Fruit fly (Drosophila melanogaster) whole organism, embryonic: Measurements from ENCODE around the gene Nepl20.

Source experiments
- Ada2b ChIP-seq: fragments of 200-800 bp; sonication (Bioruptor generic); IDR thresholded peaks from 2 replicates; pipeline ENCODE4 v1.3.6; 2022; ENCODE audit warnings: missing biosample characterization, missing genetic modification characterization
- Atf-2 ChIP-seq: fragments of 200-800 bp; sonication (Bioruptor generic); optimal IDR thresholded peaks from 2 replicates; lab custom pipeline; 2016; ENCODE audit warnings: missing biosample characterization, missing genetic modification characterization
- B-H1 ChIP-seq: fragments of 200-800 bp; sonication (Bioruptor generic); IDR thresholded peaks from 3 replicates; pipeline ENCODE4 v1.3.6; 2022; ENCODE audit warnings: missing biosample characterization, missing genetic modification characterization
- Blimp-1 ChIP-seq: fragments of 200-800 bp; sonication (Bioruptor generic); optimal IDR thresholded peaks from 3 replicates; lab custom pipeline; 2018; ENCODE audit warnings: missing biosample characterization, missing genetic modification characterization, mild to moderate bottlenecking, moderate library complexity, missing genetic modification reagents
- CG10209 ChIP-seq: fragments of 200-800 bp; sonication (Bioruptor generic); optimal IDR thresholded peaks from 3 replicates; lab custom pipeline; 2017; ENCODE audit warnings: missing biosample characterization, mild to moderate bottlenecking, missing genetic modification characterization, missing genetic modification reagents
- CG10979 ChIP-seq: fragments of 200-800 bp; sonication (Bioruptor generic); optimal IDR thresholded peaks from 2 replicates; lab custom pipeline; 2018; ENCODE audit warnings: missing biosample characterization, mild to moderate bottlenecking, missing genetic modification characterization, moderate library complexity
- CG11247 ChIP-seq: fragments of 200-800 bp; sonication (Bioruptor generic); IDR thresholded peaks from 2 replicates; pipeline ENCODE4 v1.3.6; 2022; ENCODE audit warnings: missing biosample characterization, missing genetic modification characterization
- CG13424 ChIP-seq: fragments of 200-800 bp; sonication (Bioruptor generic); optimal IDR thresholded peaks from 2 replicates; lab custom pipeline; 2019; ENCODE audit warnings: missing biosample characterization, mild to moderate bottlenecking, missing genetic modification characterization, moderate library complexity
- CG14014 ChIP-seq: fragments of 200-800 bp; sonication (Bioruptor generic); IDR thresholded peaks from 2 replicates; pipeline ENCODE4 v1.3.6; 2022; ENCODE audit warnings: missing biosample characterization, missing genetic modification characterization
- CG14050 ChIP-seq: fragments of 200-800 bp; sonication (Bioruptor generic); IDR thresholded peaks from 3 replicates; pipeline ENCODE4 v1.3.6; 2022; ENCODE audit warnings: missing biosample characterization, missing genetic modification characterization
- CG14441 ChIP-seq: fragments of 200-800 bp; sonication (Bioruptor generic); IDR thresholded peaks from 2 replicates; pipeline ENCODE4 v1.3.6; 2022; ENCODE audit warnings: missing biosample characterization, missing genetic modification characterization
- CG14965 ChIP-seq: fragments of 200-800 bp; sonication (Bioruptor generic); optimal IDR thresholded peaks from 2 replicates; lab custom pipeline; 2016; ENCODE audit warnings: missing biosample characterization, missing genetic modification characterization, borderline replicate concordance
- CG1529 ChIP-seq: fragments of 200-800 bp; sonication (Bioruptor generic); optimal IDR thresholded peaks from 3 replicates; lab custom pipeline; 2018; ENCODE audit warnings: missing biosample characterization, missing genetic modification characterization
- CG17186 ChIP-seq: fragments of 200-800 bp; sonication (Bioruptor generic); optimal IDR thresholded peaks from 3 replicates; lab custom pipeline; 2017; ENCODE audit warnings: missing biosample characterization, missing genetic modification reagents, missing genetic modification characterization
- CG17385 ChIP-seq: fragments of 200-800 bp; sonication (Bioruptor generic); optimal IDR thresholded peaks from 3 replicates; lab custom pipeline; 2018; ENCODE audit warnings: missing biosample characterization, mild to moderate bottlenecking, missing genetic modification characterization
- CG18619 ChIP-seq: fragments of 200-800 bp; sonication (Bioruptor generic); optimal IDR thresholded peaks from 3 replicates; lab custom pipeline; 2017; ENCODE audit warnings: missing biosample characterization, mild to moderate bottlenecking, missing genetic modification characterization
- CG3065 ChIP-seq: fragments of 200-800 bp; sonication (Bioruptor generic); optimal IDR thresholded peaks from 2 replicates; lab custom pipeline; 2016; ENCODE audit warnings: missing biosample characterization, missing genetic modification characterization
- CG32767 ChIP-seq: fragments of 200-800 bp; sonication (Bioruptor generic); IDR thresholded peaks from 2 replicates; pipeline ENCODE4 v1.3.6; 2022; ENCODE audit warnings: missing biosample characterization, missing genetic modification characterization
- CG4328 ChIP-seq: fragments of 200-800 bp; sonication (Bioruptor generic); optimal IDR thresholded peaks from 3 replicates; lab custom pipeline; 2017; ENCODE audit warnings: missing biosample characterization, missing genetic modification reagents, missing genetic modification characterization
- CG43689 ChIP-seq: fragments of 200-800 bp; sonication (Bioruptor generic); IDR thresholded peaks from 2 replicates; pipeline ENCODE4 v1.3.6; 2022; ENCODE audit warnings: missing biosample characterization, missing genetic modification characterization
- CG4424 ChIP-seq: fragments of 200-800 bp; sonication (Bioruptor generic); optimal IDR thresholded peaks from 3 replicates; lab custom pipeline; 2016; ENCODE audit warnings: missing biosample characterization, missing genetic modification characterization
- CG7987 ChIP-seq: fragments of 200-800 bp; sonication (Bioruptor generic); optimal IDR thresholded peaks from 2 replicates; lab custom pipeline; 2018; ENCODE audit warnings: missing biosample characterization, mild to moderate bottlenecking, missing genetic modification characterization, moderate library complexity
- CG8359 ChIP-seq: fragments of 200-800 bp; sonication (Bioruptor generic); optimal IDR thresholded peaks from 2 replicates; lab custom pipeline; 2017; ENCODE audit warnings: missing biosample characterization, mild to moderate bottlenecking, missing genetic modification characterization, borderline replicate concordance
- CG8765 ChIP-seq: fragments of 200-800 bp; sonication (Bioruptor generic); IDR thresholded peaks from 2 replicates; pipeline ENCODE4 v1.3.6; 2022; ENCODE audit warnings: missing biosample characterization, missing genetic modification characterization
- CG8924 ChIP-seq: fragments of 200-800 bp; optimal IDR thresholded peaks from 3 replicates; lab custom pipeline; 2019; ENCODE audit warnings: missing biosample characterization, mild to moderate bottlenecking, missing genetic modification characterization, moderate library complexity
- Deaf1 ChIP-seq: fragments of 200-800 bp; optimal IDR thresholded peaks from 3 replicates; lab custom pipeline; 2019; ENCODE audit warnings: missing biosample characterization, mild to moderate bottlenecking, missing genetic modification characterization, moderate library complexity
- E2f2 ChIP-seq: fragments of 200-800 bp; sonication (Bioruptor generic); IDR thresholded peaks from 2 replicates; pipeline ENCODE4 v1.3.6; 2022; ENCODE audit warnings: missing biosample characterization, missing genetic modification characterization
- Fer2 ChIP-seq: fragments of 200-800 bp; sonication (Bioruptor generic); optimal IDR thresholded peaks from 2 replicates; lab custom pipeline; 2018; ENCODE audit warnings: missing biosample characterization, mild to moderate bottlenecking, missing genetic modification characterization, moderate library complexity
- H15 ChIP-seq: fragments of 200-800 bp; sonication (Bioruptor generic); IDR thresholded peaks from 3 replicates; pipeline ENCODE4 v1.3.6; 2022; ENCODE audit warnings: missing biosample characterization, missing genetic modification characterization
- HLH54F ChIP-seq: fragments of 200-800 bp; sonication (Bioruptor generic); optimal IDR thresholded peaks from 3 replicates; lab custom pipeline; 2016; ENCODE audit warnings: missing biosample characterization, missing genetic modification characterization
- Hr3 ChIP-seq: fragments of 200-800 bp; sonication (Bioruptor generic); optimal IDR thresholded peaks from 3 replicates; lab custom pipeline; 2016; ENCODE audit warnings: missing biosample characterization, missing genetic modification characterization
- Hr39 ChIP-seq: fragments of >200 bp; optimal IDR thresholded peaks from 2 replicates; lab custom pipeline; 2017
- Lhr ChIP-seq: fragments of 200-800 bp; sonication (Bioruptor generic); optimal IDR thresholded peaks from 3 replicates; lab custom pipeline; 2017; ENCODE audit warnings: mild to moderate bottlenecking, missing biosample characterization, missing genetic modification reagents, missing genetic modification characterization
- NFAT ChIP-seq: fragments of 200-800 bp; sonication (Bioruptor generic); IDR thresholded peaks from 2 replicates; pipeline ENCODE4 v1.3.6; 2022; ENCODE audit warnings: missing biosample characterization, missing genetic modification characterization
- Nf-YA ChIP-seq: fragments of 200-800 bp; sonication (Bioruptor generic); IDR thresholded peaks from 2 replicates; pipeline ENCODE4 v1.3.6; 2022; ENCODE audit warnings: missing biosample characterization, missing genetic modification characterization
- Vsx1 ChIP-seq: fragments of 200-800 bp; sonication (Bioruptor generic); optimal IDR thresholded peaks from 2 replicates; lab custom pipeline; 2017; ENCODE audit warnings: missing biosample characterization, mild to moderate bottlenecking, missing genetic modification characterization, missing genetic modification reagents
- ab ChIP-seq: fragments of 200-800 bp; sonication (Bioruptor generic); optimal IDR thresholded peaks from 2 replicates; lab custom pipeline; 2016; ENCODE audit warnings: missing biosample characterization, missing genetic modification characterization
- bigmax ChIP-seq: fragments of 200-800 bp; sonication (Bioruptor generic); optimal IDR thresholded peaks from 2 replicates; lab custom pipeline; 2018; ENCODE audit warnings: missing biosample characterization, mild to moderate bottlenecking, missing genetic modification characterization
- cg ChIP-seq: fragments of 200-800 bp; sonication (Bioruptor generic); optimal IDR thresholded peaks from 3 replicates; lab custom pipeline; 2019; ENCODE audit warnings: missing biosample characterization, mild to moderate bottlenecking, missing genetic modification characterization, moderate library complexity
- gce ChIP-seq: fragments of 200-800 bp; sonication (Bioruptor generic); IDR thresholded peaks from 3 replicates; pipeline ENCODE4 v1.3.6; 2022; ENCODE audit warnings: missing biosample characterization, missing genetic modification characterization
- psq ChIP-seq: fragments of 200-800 bp; sonication (Bioruptor generic); optimal IDR thresholded peaks from 2 replicates; lab custom pipeline; 2017; ENCODE audit warnings: missing biosample characterization, missing genetic modification characterization
- pzg ChIP-seq: fragments of 200-800 bp; sonication (Bioruptor generic); optimal IDR thresholded peaks from 3 replicates; lab custom pipeline; 2018; ENCODE audit warnings: missing biosample characterization, mild to moderate bottlenecking, missing genetic modification characterization, moderate library complexity
- repo ChIP-seq: fragments of 200-800 bp; sonication (Bioruptor generic); optimal IDR thresholded peaks from 2 replicates; lab custom pipeline; 2016; ENCODE audit warnings: missing biosample characterization, missing genetic modification characterization
- ro ChIP-seq: fragments of 200-800 bp; sonication (Bioruptor generic); IDR thresholded peaks from 2 replicates; pipeline ENCODE4 v1.3.6; 2022; ENCODE audit warnings: missing biosample characterization, missing genetic modification characterization
- tap ChIP-seq: fragments of 200-800 bp; optimal IDR thresholded peaks from 3 replicates; lab custom pipeline; 2019; ENCODE audit warnings: missing biosample characterization, mild to moderate bottlenecking, missing genetic modification characterization, moderate library complexity
- tgo ChIP-seq: fragments of 200-800 bp; sonication (Bioruptor generic); IDR thresholded peaks from 3 replicates; pipeline ENCODE4 v1.3.6; 2022; ENCODE audit warnings: missing biosample characterization, missing genetic modification characterization
- toy ChIP-seq: fragments of 200-800 bp; sonication (Bioruptor generic); IDR thresholded peaks from 2 replicates; pipeline ENCODE4 v1.3.6; 2022; ENCODE audit warnings: missing biosample characterization, missing genetic modification characterization
- vvl ChIP-seq: fragments of 200-800 bp; sonication (Bioruptor generic); IDR thresholded peaks from 2 replicates; pipeline ENCODE4 v1.3.6; 2022; ENCODE audit warnings: missing biosample characterization, missing genetic modification characterization
- wor ChIP-seq: fragments of 200-800 bp; sonication (Bioruptor generic); IDR thresholded peaks from 2 replicates; pipeline ENCODE4 v1.3.6; 2022; ENCODE audit warnings: missing biosample characterization, missing genetic modification characterization
- zfh1 ChIP-seq: fragments of 200-800 bp; sonication (Bioruptor generic); IDR thresholded peaks from 3 replicates; pipeline ENCODE4 v1.3.6; 2022; ENCODE audit warnings: missing biosample characterization, missing genetic modification characterization

Nepl20 gene

DNA sequence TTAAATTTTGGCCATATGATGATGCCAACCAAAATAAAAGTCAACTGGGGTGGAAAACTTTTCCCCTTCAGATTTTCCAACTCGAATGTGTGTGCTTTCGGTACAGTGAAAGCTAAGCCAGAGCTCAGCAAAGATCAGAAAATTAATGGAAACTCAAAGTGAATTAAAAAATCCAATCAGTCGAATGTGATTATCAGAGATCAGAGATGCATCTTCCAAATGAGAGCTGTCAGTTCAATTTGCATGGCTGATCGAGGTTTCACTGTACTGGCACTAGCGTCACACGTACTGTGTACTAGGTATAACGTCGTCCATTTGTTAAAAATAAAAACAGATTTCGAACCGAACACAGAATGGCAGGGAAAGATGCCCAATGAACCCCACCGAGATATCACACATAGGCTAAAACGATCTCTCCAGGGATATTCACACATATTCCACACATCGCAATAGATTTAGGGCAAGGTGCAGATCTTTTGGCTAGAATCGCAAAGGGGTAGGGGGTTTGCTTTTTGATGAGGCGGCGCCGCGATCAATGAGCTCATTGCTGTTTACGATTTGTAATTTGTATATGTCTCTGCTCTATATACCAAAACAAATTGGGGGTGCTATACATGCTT, 24.3 kb downstream of the Nepl20 start (continued):
- TF ChIP-seq CG1529 (GFP tag; lab: Kevin White, UChicago) (peak; percentile 46), ab (peak; percentile 65), cg (no peak), Atf-2 (GFP tag; lab: Kevin White, UChicago) (peak; percentile 75), Ada2b (GFP tag; lab: Robert Waterston, UW) (peak; percentile 82), CG13424 (tag; lab: Kevin White, UChicago) (peak; percentile 75), CG17385 (GFP tag; lab: Kevin White, UChicago) (peak; percentile 61), tap (peak; percentile 57), CG7987 (GFP tag; lab: Kevin White, UChicago) (no peak), CG14050 (GFP tag; lab: Robert Waterston, UW) (peak; percentile 58), wor (GFP tag; lab: Robert Waterston, UW) (peak; percentile 55), pzg (GFP tag; lab: Kevin White, UChicago) (no peak), H15 (peak; percentile 78), CG3065 (GFP tag; lab: Kevin White, UChicago) (peak; percentile 16), Blimp-1 (GFP tag; lab: Kevin White, UChicago) (peak; percentile 48), CG8765 (peak; percentile 41; the same call in 1 of the 2 replicates), CG8924 (tag; lab: Kevin White, UChicago) (peak; percentile 58), CG17186 (GFP tag; lab: Kevin White, UChicago) (no peak), gce (GFP tag; lab: Robert Waterston, UW) (peak; percentile 65; the same call in 1 of the 3 replicates), CG43689 (GFP tag; lab: Robert Waterston, UW) (peak; percentile 62), toy (GFP tag; lab: Robert Waterston, UW) (peak; percentile 59; the same call in 1 of the 2 replicates), Fer2 (tag; lab: Kevin White, UChicago) (peak; percentile 46), B-H1 (peak; percentile 67; the same call in 2 of the 3 replicates), NFAT (GFP tag; lab: Robert Waterston, UW) (peak; percentile 92), CG4424 (GFP tag; lab: Kevin White, UChicago) (peak; percentile 48), CG32767 (GFP tag; lab: Robert Waterston, UW) (no peak; the same call in 1 of the 2 replicates), vvl (peak; percentile 85), CG11247 (GFP tag; lab: Robert Waterston, UW) (peak; percentile 86), bigmax (no peak), repo (GFP tag; lab: Kevin White, UChicago) (peak; percentile 59), CG10209 (GFP tag; lab: Kevin White, UChicago) (peak; percentile 65), Hr39 (no peak), Vsx1 (GFP tag; lab: Kevin White, UChicago) (no peak), Lhr (no peak), Nf-YA (GFP tag; lab: Robert Waterston, UW) (peak; percentile 7; the same call in 1 of the 2 replicates), E2f2 (GFP tag; lab: Robert Waterston, UW) (peak; percentile 60), HLH54F (GFP tag; lab: Kevin White, UChicago) (peak; percentile 82), tgo (GFP tag; lab: Robert Waterston, UW) (peak; percentile 83), CG4328 (GFP tag; lab: Kevin White, UChicago) (peak; percentile 8), CG14441 (GFP tag; lab: Robert Waterston, UW) (peak; percentile 91), CG14965 (no peak), CG8359 (GFP tag; lab: Kevin White, UChicago) (no peak), Hr3 (GFP tag; lab: Kevin White, UChicago) (peak; percentile 65), ro (peak; percentile 33; the same call in 1 of the 2 replicates), CG18619 (GFP tag; lab: Kevin White, UChicago) (peak; percentile 57), Deaf1 (no peak), CG14014 (GFP tag; lab: Robert Waterston, UW) (peak; percentile 81), psq (GFP tag; lab: Kevin White, UChicago) (no peak), zfh1 (GFP tag; lab: Robert Waterston, UW) (peak; percentile 83), CG10979 (tag; lab: Kevin White, UChicago) (peak; percentile 41)
